Worm (Caenorhabditis elegans) whole organism, early embryonic: ENCODE results near the gene pgp-12.

Experiments
- hmg-4 ChIP-seq: fragments of 200-800 bp; sonication (Bioruptor generic); optimal IDR thresholded peaks from 2 replicates; lab custom pipeline; 2018; ENCODE audit warnings: mild to moderate bottlenecking, missing genetic modification characterization, missing compliant biosample characterization
- tbx-37 ChIP-seq: fragments of 200-800 bp; sonication (Bioruptor generic); conservative IDR thresholded peaks from 2 replicates; pipeline ENCODE4 v1.3.6; 2022; ENCODE audit warnings: missing genetic modification reagents, missing genetic modification characterization, missing compliant biosample characterization

- 0 out of 2 replicates have a peak, but pooled peaks have one; percentile 8 for TF ChIP-seq tbx-37 (GFP tag; lab: Robert Waterston, UW)
- no peak for TF ChIP-seq hmg-4 (GFP tag; lab: Kevin White, UChicago)
Observed at ce11 chrX:12693150-12693589, 38.4 kb upstream of the pgp-12 start.
